Fruit fly (Drosophila melanogaster): ENCODE measurements around the gene Abp1.

Abp1 gene

dm6 chr3L:13476566-13477452 is 9.3 kb downstream of the Abp1 start (continued):
- TF ChIP-seq rib (GFP tag; IDR thresholded peaks at IDR 0.05), result no peak; the same call in 1 of the 2 replicates
- TF ChIP-seq CrebB (tag; optimal IDR thresholded peaks at IDR 0.05), result peak; percentile 56
- peak; percentile 35 for TF ChIP-seq dm (GFP tag; optimal IDR thresholded peaks at IDR 0.05)
- peak in 1 of 2 experiments; percentile 46 for TF ChIP-seq crp (GFP tag; optimal IDR thresholded peaks at IDR 0.05)
- TF ChIP-seq slou (GFP tag; optimal IDR thresholded peaks at IDR 0.05), result peak; percentile 67
- peak; percentile 64; the same call in 1 of the 2 replicates for TF ChIP-seq unc-4 (GFP tag; IDR thresholded peaks at IDR 0.05; ENCODE audit: partially characterized antibody)
- peak; percentile 92 for TF ChIP-seq Meics (GFP tag; optimal IDR thresholded peaks at IDR 0.05)
- no peak for TF ChIP-seq p53 (GFP tag; optimal IDR thresholded peaks at IDR 0.05)
- peak; percentile 99 to 100 for TF ChIP-seq Trl (optimal IDR thresholded peaks at IDR 0.05)
- TF ChIP-seq Trl (GFP tag; optimal IDR thresholded peaks at IDR 0.05), result peak; percentile 37
- TF ChIP-seq CG8388 (GFP tag; optimal IDR thresholded peaks at IDR 0.05), result peak; percentile 90
- peak; percentile 87 for TF ChIP-seq ewg (GFP tag; optimal IDR thresholded peaks at IDR 0.05)
- TF ChIP-seq CG17568 (GFP tag; optimal IDR thresholded peaks at IDR 0.05), result peak; percentile 74
- TF ChIP-seq CG13296 (GFP tag; optimal IDR thresholded peaks at IDR 0.05), result peak; percentile 87
- peak; percentile 71; the same call in 2 of the 3 replicates for TF ChIP-seq Mrtf (GFP tag; IDR thresholded peaks at IDR 0.05)
- TF ChIP-seq mirr (GFP tag; optimal IDR thresholded peaks at IDR 0.05), result no peak
- TF ChIP-seq CG31224 (GFP tag; IDR thresholded peaks at IDR 0.05), result peak; percentile 75
- peak; percentile 84 for TF ChIP-seq CG14441 (GFP tag; IDR thresholded peaks at IDR 0.05)
- TF ChIP-seq CG14014 (GFP tag; IDR thresholded peaks at IDR 0.05), result peak; percentile 79
- TF ChIP-seq Sox100B (GFP tag; optimal IDR thresholded peaks at IDR 0.05), result peak; percentile 96
- TF ChIP-seq fd102C (GFP tag; optimal IDR thresholded peaks at IDR 0.05), result no peak
- no peak for TF ChIP-seq CkIIα-i1 (GFP tag; IDR thresholded peaks at IDR 0.05)
- TF ChIP-seq Dip3 (GFP tag; optimal IDR thresholded peaks at IDR 0.05), result peak; percentile 76
- TF ChIP-seq bsh (GFP tag; optimal IDR thresholded peaks at IDR 0.05), result peak; percentile 90 to 91
- peak; percentile 78 for TF ChIP-seq CG30431 (GFP tag; optimal IDR thresholded peaks at IDR 0.05)
- peak; percentile 45 for TF ChIP-seq Ravus (GFP tag; IDR thresholded peaks at IDR 0.05)
- TF ChIP-seq CG34224 (GFP tag; IDR thresholded peaks at IDR 0.05; ENCODE audit: partially characterized antibody), result peak; percentile 72
- peak; percentile 94 for TF ChIP-seq bcd (GFP tag; optimal IDR thresholded peaks at IDR 0.05)
- TF ChIP-seq Sox102F (GFP tag; optimal IDR thresholded peaks at IDR 0.05), result peak; percentile 94
- TF ChIP-seq CG6765 (GFP tag; optimal IDR thresholded peaks at IDR 0.05), result peak; percentile 65
- peak; percentile 72; the same call in 1 of the 3 replicates for TF ChIP-seq CG2199 (GFP tag; IDR thresholded peaks at IDR 0.05)
- TF ChIP-seq Blimp-1 (GFP tag; optimal IDR thresholded peaks at IDR 0.05), result peak; percentile 91
- peak; percentile 92 for TF ChIP-seq CG12391 (tag; optimal IDR thresholded peaks at IDR 0.05)
- TF ChIP-seq CG8359 (GFP tag; optimal IDR thresholded peaks at IDR 0.05; ENCODE audit: borderline replicate concordance), result peak; percentile 81
- TF ChIP-seq Hr39 (optimal IDR thresholded peaks at IDR 0.05), result no peak
- peak; percentile 66 for TF ChIP-seq dmrt11E (tag; optimal IDR thresholded peaks at IDR 0.05)
- TF ChIP-seq CG7987 (GFP tag; optimal IDR thresholded peaks at IDR 0.05), result peak; percentile 59
- TF ChIP-seq CG15269 (tag; optimal IDR thresholded peaks at IDR 0.05), result peak; percentile 92
- no peak for TF ChIP-seq pan (optimal IDR thresholded peaks at IDR 0.05)
- TF ChIP-seq pan (GFP tag; optimal IDR thresholded peaks at IDR 0.05 in 1 of 2, IDR thresholded peaks at IDR 0.05 in 1 of 2), result peak in 1 of 2 experiments; percentile 87
- TF ChIP-seq zfh2 (GFP tag; optimal IDR thresholded peaks at IDR 0.05), result peak; percentile 71
- peak; percentile 52 for TF ChIP-seq CG7786 (GFP tag; optimal IDR thresholded peaks at IDR 0.05)
- TF ChIP-seq wdn (GFP tag; IDR thresholded peaks at IDR 0.05), result peak; percentile 61
- peak; percentile 66 for TF ChIP-seq Hand (GFP tag; optimal IDR thresholded peaks at IDR 0.05)
- TF ChIP-seq Rfx (GFP tag; IDR thresholded peaks at IDR 0.05), result peak; percentile 88
- no peak for TF ChIP-seq abd-A (tag; optimal IDR thresholded peaks at IDR 0.05)
- peak; percentile 78 for TF ChIP-seq CG18011 (GFP tag; optimal IDR thresholded peaks at IDR 0.05)
- peak; percentile 39 for TF ChIP-seq CG15696 (tag; optimal IDR thresholded peaks at IDR 0.05)

All from whole organism, embryonic.